Worm (Caenorhabditis elegans): ENCODE measurements around the gene W09G12.7.
A peak's percentile ranks its signal among the peaks of the same experiment; 100 is the strongest.

DNA sequence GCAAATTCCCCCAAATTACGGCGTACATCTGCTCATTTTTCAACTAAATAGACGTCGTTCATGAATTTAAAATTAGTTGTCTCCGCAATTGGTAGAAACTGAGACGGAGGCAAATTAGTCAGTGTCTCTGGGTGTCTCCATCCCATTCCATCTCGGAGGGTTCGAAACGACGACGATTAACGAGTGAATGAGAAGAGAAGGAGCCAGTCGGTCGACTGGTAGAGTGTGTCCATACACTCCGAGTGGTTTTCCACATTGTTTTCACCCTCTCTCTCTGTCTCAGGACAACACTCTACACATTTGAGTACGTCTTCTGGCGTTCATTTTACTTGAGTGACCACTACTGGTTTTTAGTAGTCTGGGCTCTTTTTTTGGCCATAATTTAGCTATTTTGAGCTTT lies 50.1 kb downstream of the W09G12.7 start:
- TF ChIP-seq nhr-12 (tag; optimal IDR thresholded peaks at IDR 0.05) (no peak), unc-55 (GFP tag; optimal IDR thresholded peaks at IDR 0.05) (peak; percentile 44), aly-2 (tag; optimal IDR thresholded peaks at IDR 0.05) (no peak), zag-1 (tag; optimal IDR thresholded peaks at IDR 0.05) (no peak), nhr-11 (tag; optimal IDR thresholded peaks at IDR 0.05) (no peak)
